Worm (Caenorhabditis elegans): Measurements from ENCODE around the gene spp-16.
A peak's percentile ranks its signal among the peaks of the same experiment; 100 is the strongest.

- peak in 1 of 6 experiments; percentile 65 for TF ChIP-seq elt-3 (tag; optimal IDR thresholded peaks at IDR 0.05)
- TF ChIP-seq snpc-4 (tag; optimal IDR thresholded peaks at IDR 0.05) = no peak
- TF ChIP-seq nhr-12 (tag; optimal IDR thresholded peaks at IDR 0.05) = no peak
- TF ChIP-seq nhr-237 (tag; optimal IDR thresholded peaks at IDR 0.05) = no peak
- TF ChIP-seq nhr-77 (tag; optimal IDR thresholded peaks at IDR 0.05) = no peak
- TF ChIP-seq dpl-1 (GFP tag; optimal IDR thresholded peaks at IDR 0.05) = peak in 1 of 3 experiments; percentile 2
- no peak for TF ChIP-seq elt-2 (tag; optimal IDR thresholded peaks at IDR 0.05)
- no peak for TF ChIP-seq C04F5.9 (tag; optimal IDR thresholded peaks at IDR 0.05)
- TF ChIP-seq jun-1 (tag; optimal IDR thresholded peaks at IDR 0.05) = no peak
- peak; percentile 70 for TF ChIP-seq nhr-20 (tag; optimal IDR thresholded peaks at IDR 0.05)
- no peak for TF ChIP-seq ama-1 (optimal IDR thresholded peaks at IDR 0.05)
- TF ChIP-seq ces-1 (GFP tag; optimal IDR thresholded peaks at IDR 0.05) = no peak
These were observed 36.2 kb upstream of the spp-16 start for ce11 chrV:10937294-10937693.

Measured in whole organism, L1 larva.